Worm (Caenorhabditis elegans) whole organism, L4 larva: ENCODE measurements around the gene cpt-2.
"Not testable (repeated sequence)": the region's sequence is repeated elsewhere in the genome, so short reads cannot be mapped to it uniquely, and the experiment has no call there.

ENCODE experiments used
- F10B5.3 ChIP-seq: sonication (generic microtip); optimal IDR thresholded peaks from 2 replicates; lab custom pipeline; 2016; ENCODE audit warnings: mild to moderate bottlenecking, missing genetic modification characterization, missing compliant biosample characterization
- F37D6.2 ChIP-seq: sonication (generic microtip); optimal IDR thresholded peaks from 2 replicates; lab custom pipeline; 2016; ENCODE audit warnings: mild to moderate bottlenecking, missing genetic modification characterization, missing compliant biosample characterization
- R02D3.7 ChIP-seq: fragments of 150-350 bp; sonication (generic microtip); optimal IDR thresholded peaks from 3 replicates; lab custom pipeline; 2014; ENCODE audit warnings: missing biosample characterization, missing genetic modification characterization
- Y105C5A.15 ChIP-seq: fragments of 200-800 bp; sonication (Bioruptor generic); IDR thresholded peaks from 2 replicates; pipeline ENCODE4 v1.3.6; 2022; ENCODE audit warnings: missing genetic modification characterization, missing compliant biosample characterization
- Y48G9A.11 ChIP-seq: fragments of 200-800 bp; sonication (Bioruptor generic); IDR thresholded peaks from 2 replicates; pipeline ENCODE4 v1.3.6; 2022; ENCODE audit warnings: missing genetic modification reagents, missing genetic modification characterization, missing compliant biosample characterization
- Y75B8A.6 ChIP-seq: fragments of 200-800 bp; sonication (Bioruptor generic); IDR thresholded peaks from 2 replicates; pipeline ENCODE4 v1.3.6; 2022; ENCODE audit warnings: missing genetic modification reagents, missing genetic modification characterization, missing compliant biosample characterization
- aly-2 ChIP-seq: sonication (generic microtip); optimal IDR thresholded peaks from 2 replicates; lab custom pipeline; 2018; ENCODE audit warnings: missing biosample characterization, missing genetic modification characterization
- ama-1 ChIP-seq: fragments of 150-350 bp; optimal IDR thresholded peaks from 2 replicates; lab custom pipeline; 2014; ENCODE audit warnings: inconsistent platforms, mixed read lengths
- arid-1 ChIP-seq: fragments of 200-800 bp; sonication (Bioruptor generic); conservative IDR thresholded peaks from 2 replicates; pipeline ENCODE4 v1.3.6; 2022; ENCODE audit warnings: missing genetic modification reagents, missing genetic modification characterization, missing compliant biosample characterization
- ceh-20 ChIP-seq: fragments of 200-800 bp; sonication (Bioruptor generic); IDR thresholded peaks from 2 replicates; pipeline ENCODE4 v1.3.6; 2022; ENCODE audit warnings: missing genetic modification reagents, missing genetic modification characterization, missing compliant biosample characterization
- ceh-82 ChIP-seq: sonication (generic microtip); optimal IDR thresholded peaks from 2 replicates; lab custom pipeline; 2017; ENCODE audit warnings: missing biosample characterization, missing genetic modification characterization
- ctbp-1 ChIP-seq: fragments of 200-800 bp; sonication (Bioruptor generic); IDR thresholded peaks from 2 replicates; pipeline ENCODE4 v1.3.6; 2022; ENCODE audit warnings: missing genetic modification reagents, missing genetic modification characterization, missing compliant biosample characterization
- dmd-6 ChIP-seq: fragments of 200-800 bp; sonication (Bioruptor generic); IDR thresholded peaks from 2 replicates; pipeline ENCODE4 v1.3.6; 2022; ENCODE audit warnings: missing genetic modification reagents, missing genetic modification characterization, missing compliant biosample characterization
- duxl-1 ChIP-seq: sonication (generic microtip); optimal IDR thresholded peaks from 2 replicates; lab custom pipeline; 2016; ENCODE audit warnings: mild to moderate bottlenecking, missing genetic modification characterization, moderate library complexity, missing compliant biosample characterization; ENCODE audit not compliant: poor library complexity
- dve-1 ChIP-seq: sonication (generic microtip); optimal IDR thresholded peaks from 2 replicates; lab custom pipeline; 2017; ENCODE audit warnings: antibody characterized with exemption, mild to moderate bottlenecking, missing genetic modification characterization, missing compliant biosample characterization; ENCODE audit not compliant: insufficient read depth
- fkh-10 ChIP-seq: fragments of 150-350 bp; optimal IDR thresholded peaks from 2 replicates; lab custom pipeline; 2014; ENCODE audit warnings: missing biosample characterization, missing genetic modification reagents, missing genetic modification characterization
- gei-8 ChIP-seq: fragments of 200-800 bp; sonication (Bioruptor generic); optimal IDR thresholded peaks from 2 replicates; lab custom pipeline; 2018; ENCODE audit warnings: mild to moderate bottlenecking, missing genetic modification characterization, missing compliant biosample characterization
- jun-1 ChIP-seq: fragments of 150-350 bp; optimal IDR thresholded peaks from 2 replicates; lab custom pipeline; 2014; ENCODE audit warnings: missing biosample characterization, missing genetic modification reagents, missing genetic modification characterization
- lin-38 ChIP-seq: fragments of 200-800 bp; sonication (Bioruptor generic); IDR thresholded peaks from 2 replicates; pipeline ENCODE4 v1.3.6; 2022; ENCODE audit warnings: missing genetic modification reagents, missing genetic modification characterization, missing compliant biosample characterization
- lin-39 ChIP-seq: fragments of 150-350 bp; optimal IDR thresholded peaks from 2 replicates; lab custom pipeline; 2014; ENCODE audit warnings: missing biosample characterization, missing genetic modification reagents, missing genetic modification characterization
- mdl-1 ChIP-seq, 2 experiments: fragments of 150-350 bp in 1 of 2; sonication (generic microtip) in 1 of 2; optimal IDR thresholded peaks; 2 replicates each; lab custom pipeline; 2014 to 2017; ENCODE audit warnings: missing biosample characterization in 2 of 2, missing genetic modification characterization in 2 of 2
- mdt-29 ChIP-seq: fragments of 200-800 bp; sonication (Bioruptor generic); IDR thresholded peaks from 2 replicates; pipeline ENCODE4 v1.3.6; 2022; ENCODE audit warnings: missing genetic modification reagents, missing genetic modification characterization, missing compliant biosample characterization
- mes-2 ChIP-seq: sonication (generic microtip); optimal IDR thresholded peaks from 2 replicates; lab custom pipeline; 2016; ENCODE audit warnings: missing genotype, mild to moderate bottlenecking, missing genetic modification characterization, missing compliant biosample characterization; ENCODE audit not compliant: poor library complexity, severe bottlenecking
- mxl-3 ChIP-seq: fragments of 200-800 bp; sonication (Bioruptor generic); optimal IDR thresholded peaks from 2 replicates; lab custom pipeline; 2018; ENCODE audit warnings: mild to moderate bottlenecking, missing genetic modification characterization, missing compliant biosample characterization
- nhr-111 ChIP-seq: fragments of 200-800 bp; sonication (Bioruptor generic); optimal IDR thresholded peaks from 2 replicates; lab custom pipeline; 2018; ENCODE audit warnings: mild to moderate bottlenecking, missing genetic modification characterization, missing compliant biosample characterization
- nhr-237 ChIP-seq: sonication (generic microtip); optimal IDR thresholded peaks from 2 replicates; lab custom pipeline; 2017; ENCODE audit warnings: missing biosample characterization, missing genetic modification characterization
- nhr-25 ChIP-seq: sonication (generic microtip); optimal IDR thresholded peaks from 2 replicates; lab custom pipeline; 2017; ENCODE audit warnings: missing genetic modification characterization, mild to moderate bottlenecking, missing compliant biosample characterization, antibody characterized with exemption, moderate library complexity, borderline replicate concordance; ENCODE audit not compliant: insufficient read depth
- nhr-28 ChIP-seq: fragments of 150-350 bp; optimal IDR thresholded peaks from 2 replicates; lab custom pipeline; 2014; ENCODE audit warnings: missing biosample characterization, missing genetic modification characterization
- nhr-48 ChIP-seq: sonication (generic microtip); optimal IDR thresholded peaks from 2 replicates; lab custom pipeline; 2016; ENCODE audit warnings: mild to moderate bottlenecking, missing genetic modification characterization, missing compliant biosample characterization
- nhr-6 ChIP-seq: fragments of 150-350 bp; optimal IDR thresholded peaks from 2 replicates; lab custom pipeline; 2014; ENCODE audit warnings: missing biosample characterization, missing genetic modification characterization
- php-3 ChIP-seq: fragments of 200-800 bp; sonication (Bioruptor generic); IDR thresholded peaks from 2 replicates; pipeline ENCODE4 v1.3.6; 2022; ENCODE audit warnings: missing genetic modification reagents, missing genetic modification characterization, missing compliant biosample characterization
- pqm-1 ChIP-seq: sonication (generic microtip); optimal IDR thresholded peaks from 2 replicates; lab custom pipeline; 2017; ENCODE audit warnings: missing biosample characterization, missing genetic modification characterization
- rbr-2 ChIP-seq: sonication (generic microtip); optimal IDR thresholded peaks from 2 replicates; lab custom pipeline; 2016; ENCODE audit warnings: missing genotype, missing genetic modification characterization, missing compliant biosample characterization
- saeg-2 ChIP-seq: fragments of 200-800 bp; sonication (Bioruptor generic); IDR thresholded peaks from 2 replicates; pipeline ENCODE4 v1.3.6; 2022; ENCODE audit warnings: missing genetic modification reagents, missing genetic modification characterization, missing compliant biosample characterization
- sdz-12 ChIP-seq: fragments of 200-800 bp; sonication (Bioruptor generic); optimal IDR thresholded peaks from 2 replicates; lab custom pipeline; 2018; ENCODE audit warnings: mild to moderate bottlenecking, missing genetic modification characterization, missing compliant biosample characterization
- spr-1 ChIP-seq: sonication (generic microtip); optimal IDR thresholded peaks from 2 replicates; lab custom pipeline; 2016; ENCODE audit warnings: mild to moderate bottlenecking, missing genetic modification characterization, missing compliant biosample characterization
- tag-97 ChIP-seq: fragments of 200-800 bp; sonication (Bioruptor generic); IDR thresholded peaks from 2 replicates; pipeline ENCODE4 v1.3.6; 2022; ENCODE audit warnings: missing genetic modification characterization, missing compliant biosample characterization
- unc-39 ChIP-seq: sonication (generic microtip); optimal IDR thresholded peaks from 2 replicates; lab custom pipeline; 2017; ENCODE audit warnings: missing biosample characterization, missing genetic modification characterization
- unc-62 ChIP-seq, 3 experiments: fragments of 150-350 bp in 1 of 3; sonication (generic microtip); optimal IDR thresholded peaks in 2 of 3; peaks in 1 of 3; 1 replicate in 1 of 3; 2 replicates in 2 of 3; lab custom pipeline; 2014 to 2017; ENCODE audit warnings: missing biosample characterization in 3 of 3, missing genetic modification characterization in 3 of 3, missing genetic modification reagents in 3 of 3, missing genotype in 1 of 3
- zag-1 ChIP-seq: fragments of 150-350 bp; optimal IDR thresholded peaks from 2 replicates; lab custom pipeline; 2014; ENCODE audit warnings: missing biosample characterization, missing genetic modification characterization
- zfp-3 ChIP-seq: fragments of 200-800 bp; sonication (Bioruptor generic); conservative IDR thresholded peaks from 2 replicates; pipeline ENCODE4 v1.3.6; 2022; ENCODE audit warnings: missing genetic modification reagents, missing genetic modification characterization, missing compliant biosample characterization
- zip-2 ChIP-seq: fragments of 150-350 bp; optimal IDR thresholded peaks from 2 replicates; lab custom pipeline; 2014; ENCODE audit warnings: missing biosample characterization, missing genetic modification characterization
- ztf-11 ChIP-seq: fragments of 150-350 bp; optimal IDR thresholded peaks from 2 replicates; lab custom pipeline; 2014; ENCODE audit warnings: missing biosample characterization, missing genetic modification characterization
- ztf-7 ChIP-seq: fragments of 150-350 bp; optimal IDR thresholded peaks from 2 replicates; lab custom pipeline; 2014; ENCODE audit warnings: missing biosample characterization, missing genetic modification characterization

The cpt-2 gene

ce11 chrIV:11150844-11151243 lies 28.6 kb upstream of the cpt-2 start, which contains the start of gene C08F8.2:
Gene C08F8.2, plus strand, starts transcription at chrIV:11150997.
- TF ChIP-seq ama-1 (lab: Kevin White, UChicago) (peak; percentile 67), jun-1 (tag; lab: Kevin White, UChicago) (no peak), zfp-3 (GFP tag; lab: Robert Waterston, UW) (0 out of 2 replicates have a peak, but pooled peaks have one; percentile 59), nhr-111 (no peak), unc-62 (GFP tag; optimal IDR thresholded peaks at IDR 0.05 in 1 of 2; lab: Kevin White, UChicago) (peak in 1 of 2 experiments; percentile 25), unc-62 (tag; optimal IDR thresholded peaks at IDR 0.05; lab: Kevin White, UChicago) (no peak)

- TF ChIP-seq mdl-1 (tag; optimal IDR thresholded peaks at IDR 0.05; lab: Kevin White, UChicago); Y105C5A.15; fkh-10: not testable (repeated sequence)
Measured at ce11 chrIV:11154425-11155114, 24.9 kb upstream of the cpt-2 start, which contains the start of gene C08F8.3. Gene C08F8.3, plus strand, starts transcription at chrIV:11155044.

ce11 chrIV:11156526-11156925 lies 22.9 kb upstream of the cpt-2 start:
- no peak for TF ChIP-seq mdl-1 (tag; optimal IDR thresholded peaks at IDR 0.05; lab: Kevin White, UChicago)
- no peak for TF ChIP-seq spr-1 (tag; lab: Kevin White, UChicago)
- TF ChIP-seq saeg-2: no peak
- no peak for TF ChIP-seq Y75B8A.6
- TF ChIP-seq ceh-82 (tag; lab: Kevin White, UChicago): no peak
- no peak for TF ChIP-seq arid-1 (GFP tag; lab: Robert Waterston, UW)
- TF ChIP-seq nhr-48: no peak
- no peak for TF ChIP-seq F10B5.3 (tag; lab: Kevin White, UChicago)
- TF ChIP-seq Y48G9A.11 (GFP tag; lab: Robert Waterston, UW): no peak
- TF ChIP-seq gei-8 (GFP tag; lab: Kevin White, UChicago): no peak
- no peak for TF ChIP-seq nhr-111
- no peak for TF ChIP-seq jun-1 (tag; lab: Kevin White, UChicago)
- TF ChIP-seq ztf-11 (tag; lab: Kevin White, UChicago): no peak
- TF ChIP-seq nhr-25 (tag; lab: Kevin White, UChicago): no peak
- no peak for TF ChIP-seq dve-1 (tag; lab: Kevin White, UChicago)
- no peak for TF ChIP-seq sdz-12 (GFP tag; lab: Kevin White, UChicago)
- no peak for TF ChIP-seq nhr-6 (tag; lab: Kevin White, UChicago)
- TF ChIP-seq php-3: no peak

- TF ChIP-seq unc-39 (no peak), mdt-29 (GFP tag; lab: Robert Waterston, UW) (no peak), dve-1 (tag; lab: Kevin White, UChicago) (no peak), lin-38 (GFP tag; lab: Robert Waterston, UW) (no peak), ceh-82 (tag; lab: Kevin White, UChicago) (no peak), rbr-2 (tag; lab: Kevin White, UChicago) (no peak), nhr-6 (tag; lab: Kevin White, UChicago) (no peak), nhr-237 (tag; lab: Kevin White, UChicago) (no peak), mxl-3 (GFP tag; lab: Kevin White, UChicago) (no peak), tag-97 (GFP tag; lab: Robert Waterston, UW) (no peak), R02D3.7 (tag; lab: Kevin White, UChicago) (no peak)
Measured at ce11 chrIV:11159886-11160285, 19.6 kb upstream of the cpt-2 start, which contains the start of gene mboa-4. Gene mboa-4, minus strand, starts transcription at chrIV:11159986.

ce11 chrIV:11160707-11161106 lies 18.7 kb upstream of the cpt-2 start, which contains the start of gene C08F8.15:
Gene C08F8.15, minus strand, starts transcription at chrIV:11160807.
- no peak for TF ChIP-seq ctbp-1 (GFP tag; lab: Robert Waterston, UW)
- TF ChIP-seq duxl-1: no peak
- TF ChIP-seq pqm-1 (tag; lab: Kevin White, UChicago): no peak
- TF ChIP-seq ceh-20 (GFP tag; lab: Robert Waterston, UW): no peak
- no peak for TF ChIP-seq zip-2 (tag; lab: Kevin White, UChicago)
- no peak for TF ChIP-seq aly-2 (tag; lab: Kevin White, UChicago)
- TF ChIP-seq F37D6.2: no peak
- TF ChIP-seq nhr-28 (tag; lab: Kevin White, UChicago): no peak
- no peak for TF ChIP-seq zag-1 (tag; lab: Kevin White, UChicago)
- TF ChIP-seq dmd-6 (GFP tag; lab: Robert Waterston, UW): no peak
- TF ChIP-seq mes-2 (tag; lab: Kevin White, UChicago): no peak
- TF ChIP-seq lin-39 (tag; lab: Kevin White, UChicago): no peak
- no peak for TF ChIP-seq ztf-7 (tag; lab: Kevin White, UChicago)
